Worm (Caenorhabditis elegans): Measurements from ENCODE around the gene amph-1.

ce11 chrIV:9668103-9668672, 20.5 kb upstream of the amph-1 start:
- TF ChIP-seq mls-2 (tag; optimal IDR thresholded peaks at IDR 0.05) (no peak), ham-2 (GFP tag; optimal IDR thresholded peaks at IDR 0.05) (no peak), snpc-4 (tag; optimal IDR thresholded peaks at IDR 0.05) (no peak), unc-62 (GFP tag; optimal IDR thresholded peaks at IDR 0.05) (no peak), elt-3 (tag; optimal IDR thresholded peaks at IDR 0.05) (no peak)

All from whole organism, mixed stage, embryonic.